Fruit fly (Drosophila melanogaster): ENCODE results near the gene Pex7.

DNA sequence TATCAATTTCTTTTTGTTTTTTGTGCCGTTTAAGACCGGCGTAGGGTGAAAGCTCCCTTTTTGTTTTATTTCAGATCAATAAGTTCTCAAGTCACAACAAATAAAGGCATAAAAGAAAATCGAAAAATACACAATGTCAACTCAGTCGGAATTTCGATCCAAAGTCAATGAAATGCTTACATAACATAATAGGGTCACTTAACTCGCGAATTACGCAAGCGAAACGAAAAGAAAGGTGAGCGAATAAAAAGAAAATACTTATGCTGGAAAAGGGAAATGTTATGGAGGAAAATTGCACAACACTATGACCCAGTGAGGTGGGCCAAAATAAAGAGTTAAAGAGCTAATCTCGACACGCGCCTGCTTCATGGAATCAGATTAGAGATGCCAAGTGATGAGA, 49.0 kb downstream of the Pex7 start:
- TF ChIP-seq pan (optimal IDR thresholded peaks at IDR 0.05) (no peak), EcR (GFP tag; optimal IDR thresholded peaks at IDR 0.05) (no peak)
